Fruit fly (Drosophila melanogaster) S2 (cell line): ENCODE data around the gene Jhbp12.

Source experiments
- CG8478 ChIP-seq: fragments of >200 bp; optimal IDR thresholded peaks from 2 replicates; lab custom pipeline; 2018
- CTCF ChIP-seq, 2 experiments: fragments of >200 bp; optimal IDR thresholded peaks; 2 replicates each; lab custom pipeline; 2018

DNA sequence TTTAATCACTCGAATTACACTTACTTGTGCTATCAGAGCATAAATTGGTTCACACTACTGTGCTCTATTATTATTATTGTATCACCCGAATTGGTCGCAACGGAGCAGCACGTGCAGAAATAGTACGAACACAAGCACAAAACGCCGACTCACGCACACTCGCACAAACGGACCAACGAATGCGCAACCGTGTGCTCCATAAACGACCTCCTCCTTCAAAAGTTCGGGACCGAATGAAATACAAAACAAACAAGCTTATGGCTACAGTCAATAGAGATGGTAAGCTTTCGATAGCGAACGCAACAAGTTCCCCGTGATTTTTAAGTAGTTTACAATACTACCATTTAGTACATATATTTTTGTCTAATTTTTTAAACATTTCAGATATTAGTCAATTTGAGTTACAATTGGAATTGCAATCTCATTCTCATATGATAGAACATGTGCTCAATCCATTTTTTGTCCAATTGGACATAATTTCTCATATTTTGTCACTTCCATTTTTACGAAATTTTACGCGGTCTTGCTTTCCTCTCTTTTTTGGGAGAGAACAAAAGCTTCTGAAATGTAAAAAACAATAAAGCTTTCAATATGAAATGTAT lies 19.2 kb downstream of the Jhbp12 start, which contains the start of gene Cftr:
- TF ChIP-seq CG8478 (lab: Kevin White, UChicago) (no peak), CTCF (optimal IDR thresholded peaks at IDR 0.05; lab: Kevin White, UChicago) (no peak)
